Worm (Caenorhabditis elegans): ENCODE measurements around the gene ZK1307.1.

DNA sequence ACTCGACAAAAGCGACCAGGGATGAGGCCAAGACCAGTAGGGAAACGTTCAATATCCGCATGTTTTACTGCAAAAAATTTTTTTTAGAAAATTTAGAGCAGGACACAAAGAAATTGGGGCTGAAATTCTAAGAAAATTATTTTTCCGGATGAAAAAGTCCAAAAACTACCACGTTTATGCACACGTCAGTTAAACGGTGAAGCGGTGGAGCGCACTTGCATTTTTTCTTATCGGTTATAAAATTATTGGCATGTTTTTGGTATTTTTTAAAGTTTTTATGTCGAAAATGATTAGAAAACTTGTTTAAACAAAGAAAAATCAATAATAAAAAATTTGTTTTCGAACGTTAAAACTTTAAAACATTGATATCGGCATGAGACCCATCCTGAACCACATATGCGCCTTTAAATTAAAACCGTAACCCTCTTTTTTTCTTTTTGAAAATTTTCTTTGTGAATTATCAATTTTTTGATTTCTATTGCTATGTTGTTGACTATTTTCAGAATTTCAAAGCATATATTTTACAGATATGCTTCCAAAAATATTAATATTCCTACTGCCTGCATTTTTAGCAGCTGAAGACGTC, 31.2 kb downstream of the ZK1307.1 start, which contains the start of the genes dnj-20 and ZK1307.8:
- no peak for TF ChIP-seq lin-13 (GFP tag; optimal IDR thresholded peaks at IDR 0.05)
- no peak for TF ChIP-seq peb-1 (tag; optimal IDR thresholded peaks at IDR 0.05)
